Fruit fly (Drosophila melanogaster): Measurements from ENCODE around the gene TwdlB.

- TF ChIP-seq ttk (optimal IDR thresholded peaks at IDR 0.05) (no peak), psq (optimal IDR thresholded peaks at IDR 0.05) (no peak)
Observed at dm6 chr3R:26654594-26654993, 31.3 kb upstream of the TwdlB start.
